Fruit fly (Drosophila melanogaster) whole organism, embryonic: ENCODE measurements around the gene comm.

Experiments
- CG10366 ChIP-seq: fragments of 200-800 bp; sonication (Bioruptor generic); IDR thresholded peaks from 2 replicates; pipeline ENCODE4 v1.3.6; 2022; ENCODE audit warnings: missing biosample characterization, missing genetic modification characterization
- CG10959 ChIP-seq: fragments of 200-800 bp; sonication (Bioruptor generic); IDR thresholded peaks from 2 replicates; pipeline ENCODE4 v1.3.6; 2022; ENCODE audit warnings: missing biosample characterization, missing genetic modification characterization
- CG11398 ChIP-seq: fragments of 200-800 bp; sonication (Bioruptor generic); optimal IDR thresholded peaks from 2 replicates; lab custom pipeline; 2016; ENCODE audit warnings: missing biosample characterization, missing genetic modification characterization
- CG11504 ChIP-seq: fragments of 200-800 bp; sonication (Bioruptor generic); optimal IDR thresholded peaks from 3 replicates; lab custom pipeline; 2019; ENCODE audit warnings: missing biosample characterization, mild to moderate bottlenecking, missing genetic modification characterization, moderate library complexity
- CG11696 ChIP-seq: fragments of 200-800 bp; sonication (Bioruptor generic); IDR thresholded peaks from 2 replicates; pipeline ENCODE4 v1.3.6; 2022; ENCODE audit warnings: missing biosample characterization, missing genetic modification characterization
- CG12942 ChIP-seq: fragments of 200-800 bp; sonication (Bioruptor generic); optimal IDR thresholded peaks from 3 replicates; lab custom pipeline; 2016; ENCODE audit warnings: missing biosample characterization, missing genetic modification characterization
- CG14860 ChIP-seq: fragments of 200-800 bp; sonication (Bioruptor generic); IDR thresholded peaks from 3 replicates; pipeline ENCODE4 v1.3.6; 2022; ENCODE audit warnings: missing biosample characterization, missing genetic modification characterization; ENCODE audit not compliant: partially characterized antibody
- CG15479 ChIP-seq: fragments of 200-800 bp; sonication (Bioruptor generic); optimal IDR thresholded peaks from 3 replicates; lab custom pipeline; 2019; ENCODE audit warnings: missing biosample characterization, mild to moderate bottlenecking, missing genetic modification characterization, moderate library complexity
- CG17385 ChIP-seq: fragments of 200-800 bp; sonication (Bioruptor generic); optimal IDR thresholded peaks from 3 replicates; lab custom pipeline; 2018; ENCODE audit warnings: missing biosample characterization, mild to moderate bottlenecking, missing genetic modification characterization
- CG17829 ChIP-seq: fragments of 200-800 bp; optimal IDR thresholded peaks from 2 replicates; lab custom pipeline; 2019; ENCODE audit warnings: missing biosample characterization, mild to moderate bottlenecking, missing genetic modification characterization, moderate library complexity
- CG18476 ChIP-seq: fragments of 200-800 bp; sonication (Bioruptor generic); optimal IDR thresholded peaks from 2 replicates; lab custom pipeline; 2016; ENCODE audit warnings: missing biosample characterization, mild to moderate bottlenecking, missing genetic modification characterization
- CG32767 ChIP-seq: fragments of 200-800 bp; sonication (Bioruptor generic); IDR thresholded peaks from 2 replicates; pipeline ENCODE4 v1.3.6; 2022; ENCODE audit warnings: missing biosample characterization, missing genetic modification characterization
- CG34376 ChIP-seq: fragments of 200-800 bp; sonication (Bioruptor generic); optimal IDR thresholded peaks from 2 replicates; lab custom pipeline; 2018; ENCODE audit warnings: missing biosample characterization, mild to moderate bottlenecking, missing genetic modification characterization
- CG4360 ChIP-seq: fragments of 200-800 bp; sonication (Bioruptor generic); IDR thresholded peaks from 2 replicates; pipeline ENCODE4 v1.3.6; 2022; ENCODE audit warnings: missing biosample characterization, missing genetic modification characterization
- CG5245 ChIP-seq: fragments of 200-800 bp; sonication (Bioruptor generic); optimal IDR thresholded peaks from 3 replicates; lab custom pipeline; 2016; ENCODE audit warnings: missing biosample characterization, missing genetic modification characterization
- CG6689 ChIP-seq: fragments of 200-800 bp; sonication (Bioruptor generic); IDR thresholded peaks from 2 replicates; pipeline ENCODE4 v1.3.6; 2022; ENCODE audit warnings: missing biosample characterization, missing genetic modification characterization
- CG7963 ChIP-seq: fragments of 200-800 bp; sonication (Bioruptor generic); IDR thresholded peaks from 3 replicates; pipeline ENCODE4 v1.3.6; 2022; ENCODE audit warnings: missing biosample characterization, missing genetic modification characterization; ENCODE audit not compliant: partially characterized antibody
- CG9932 ChIP-seq: fragments of 200-800 bp; sonication (Bioruptor generic); IDR thresholded peaks from 2 replicates; pipeline ENCODE4 v1.3.6; 2022; ENCODE audit warnings: missing biosample characterization, missing genetic modification characterization
- CTCF ChIP-seq: fragments of 200-800 bp; sonication (Bioruptor generic); optimal IDR thresholded peaks from 2 replicates; lab custom pipeline; 2017; ENCODE audit warnings: missing biosample characterization, mild to moderate bottlenecking, missing genetic modification characterization, moderate library complexity
- Dll ChIP-seq: fragments of 200-800 bp; sonication (Bioruptor generic); IDR thresholded peaks from 4 replicates; pipeline ENCODE4 v1.3.6; 2022; ENCODE audit warnings: missing biosample characterization, missing genetic modification characterization; ENCODE audit not compliant: partially characterized antibody
- E2f1 ChIP-seq: fragments of 200-800 bp; sonication (Bioruptor generic); IDR thresholded peaks from 2 replicates; pipeline ENCODE4 v1.3.6; 2022; ENCODE audit warnings: missing biosample characterization, missing genetic modification characterization
- Fer2 ChIP-seq: fragments of 200-800 bp; sonication (Bioruptor generic); optimal IDR thresholded peaks from 2 replicates; lab custom pipeline; 2018; ENCODE audit warnings: missing biosample characterization, mild to moderate bottlenecking, missing genetic modification characterization, moderate library complexity
- Hr78 ChIP-seq, 2 experiments: fragments of 200-800 bp in 1 of 2; fragments of >200 bp in 1 of 2; sonication (Bioruptor generic) in 1 of 2; optimal IDR thresholded peaks; 2 replicates each; lab custom pipeline; 2017 to 2019; ENCODE audit warnings: missing biosample characterization in 2 of 2, missing genetic modification characterization in 2 of 2, mild to moderate bottlenecking in 1 of 2, moderate library complexity in 1 of 2
- Jarid2 ChIP-seq: fragments of 200-800 bp; sonication (Bioruptor generic); optimal IDR thresholded peaks from 3 replicates; lab custom pipeline; 2017; ENCODE audit warnings: mild to moderate bottlenecking, missing biosample characterization, missing genetic modification reagents, missing genetic modification characterization
- Rfx ChIP-seq: fragments of 200-800 bp; sonication (Bioruptor generic); IDR thresholded peaks from 2 replicates; pipeline ENCODE4 v1.3.6; 2022; ENCODE audit warnings: missing biosample characterization, missing genetic modification characterization
- Stat92E ChIP-seq, 3 experiments: fragments of >200 bp in 2 of 3; fragments of 200-800 bp in 1 of 3; sonication (Bioruptor generic) in 1 of 3; optimal IDR thresholded peaks; 2 replicates each; lab custom pipeline; 2017 to 2019; ENCODE audit warnings: missing biosample characterization in 3 of 3, missing genetic modification characterization in 3 of 3, mild to moderate bottlenecking in 1 of 3, moderate library complexity in 1 of 3
- amos ChIP-seq: fragments of 200-800 bp; sonication (Bioruptor generic); IDR thresholded peaks from 2 replicates; pipeline ENCODE4 v1.3.6; 2022; ENCODE audit warnings: missing biosample characterization, missing genetic modification characterization; ENCODE audit not compliant: partially characterized antibody
- cad ChIP-seq: fragments of >200 bp; optimal IDR thresholded peaks from 2 replicates; lab custom pipeline; 2017; ENCODE audit warnings: missing biosample characterization, missing genetic modification characterization
- chinmo ChIP-seq: fragments of 200-800 bp; sonication (Bioruptor generic); IDR thresholded peaks from 4 replicates; pipeline ENCODE4 v1.3.6; 2022; ENCODE audit warnings: missing biosample characterization, missing genetic modification characterization; ENCODE audit not compliant: partially characterized antibody
- crol ChIP-seq: fragments of 200-800 bp; sonication (Bioruptor generic); IDR thresholded peaks from 2 replicates; pipeline ENCODE4 v1.3.6; 2022; ENCODE audit warnings: missing biosample characterization, missing genetic modification characterization
- crp ChIP-seq, 2 experiments: fragments of 200-800 bp; sonication (Bioruptor generic); optimal IDR thresholded peaks; 2 replicates in 1 of 2; 3 replicates in 1 of 2; lab custom pipeline; 2017; ENCODE audit warnings: missing biosample characterization in 2 of 2, missing genetic modification characterization in 2 of 2, mild to moderate bottlenecking in 1 of 2, moderate library complexity in 1 of 2
- hbn ChIP-seq: fragments of 200-800 bp; sonication (Bioruptor generic); IDR thresholded peaks from 2 replicates; pipeline ENCODE4 v1.3.6; 2022; ENCODE audit warnings: missing biosample characterization, missing genetic modification characterization; ENCODE audit not compliant: partially characterized antibody
- inv ChIP-seq: fragments of 200-800 bp; sonication (Bioruptor generic); IDR thresholded peaks from 2 replicates; pipeline ENCODE4 v1.3.6; 2022; ENCODE audit warnings: missing biosample characterization, missing genetic modification characterization; ENCODE audit not compliant: partially characterized antibody
- kah ChIP-seq: fragments of 200-800 bp; sonication (Bioruptor generic); optimal IDR thresholded peaks from 2 replicates; lab custom pipeline; 2018; ENCODE audit warnings: missing biosample characterization, mild to moderate bottlenecking, missing genetic modification characterization
- kni ChIP-seq: fragments of 200-800 bp; sonication (Bioruptor generic); optimal IDR thresholded peaks from 3 replicates; lab custom pipeline; 2017; ENCODE audit warnings: mild to moderate bottlenecking, missing biosample characterization, missing genetic modification reagents, missing genetic modification characterization
- knrl ChIP-seq: fragments of 200-800 bp; sonication (Bioruptor generic); IDR thresholded peaks from 3 replicates; pipeline ENCODE4 v1.3.6; 2022; ENCODE audit warnings: missing biosample characterization, missing genetic modification characterization; ENCODE audit not compliant: partially characterized antibody
- lbe ChIP-seq: fragments of 200-800 bp; sonication (Bioruptor generic); optimal IDR thresholded peaks from 2 replicates; lab custom pipeline; 2016; ENCODE audit warnings: missing biosample characterization, mild to moderate bottlenecking, missing genetic modification characterization
- nom ChIP-seq: fragments of 200-800 bp; sonication (Bioruptor generic); optimal IDR thresholded peaks from 2 replicates; lab custom pipeline; 2017; ENCODE audit warnings: missing biosample characterization, missing genetic modification characterization, mild to moderate bottlenecking, moderate library complexity, missing genetic modification reagents
- oc ChIP-seq: fragments of 200-800 bp; sonication (Bioruptor generic); optimal IDR thresholded peaks from 2 replicates; lab custom pipeline; 2018; ENCODE audit warnings: missing biosample characterization, mild to moderate bottlenecking, missing genetic modification characterization, moderate library complexity
- onecut ChIP-seq: fragments of 200-800 bp; sonication (Bioruptor generic); IDR thresholded peaks from 2 replicates; pipeline ENCODE4 v1.3.6; 2022; ENCODE audit warnings: missing biosample characterization, missing genetic modification characterization
- pros ChIP-seq: fragments of 200-800 bp; sonication (Bioruptor generic); optimal IDR thresholded peaks from 3 replicates; lab custom pipeline; 2019; ENCODE audit warnings: missing biosample characterization, mild to moderate bottlenecking, missing genetic modification characterization, moderate library complexity
- row ChIP-seq: fragments of 200-800 bp; sonication (Bioruptor generic); IDR thresholded peaks from 3 replicates; pipeline ENCODE4 v1.3.6; 2022; ENCODE audit warnings: missing biosample characterization, missing genetic modification characterization
- seq ChIP-seq: fragments of 200-800 bp; sonication (Bioruptor generic); IDR thresholded peaks from 2 replicates; pipeline ENCODE4 v1.3.6; 2022; ENCODE audit warnings: missing biosample characterization, missing genetic modification characterization
- so ChIP-seq: fragments of 200-800 bp; sonication (Bioruptor generic); IDR thresholded peaks from 3 replicates; pipeline ENCODE4 v1.3.6; 2022; ENCODE audit warnings: missing biosample characterization, missing genetic modification characterization
- sob ChIP-seq: fragments of 200-800 bp; sonication (Bioruptor generic); IDR thresholded peaks from 2 replicates; pipeline ENCODE4 v1.3.6; 2022; ENCODE audit warnings: missing biosample characterization, missing genetic modification characterization
- tll ChIP-seq, 2 experiments: fragments of 200-800 bp in 1 of 2; fragments of >200 bp in 1 of 2; sonication (Bioruptor generic) in 1 of 2; optimal IDR thresholded peaks; 2 replicates each; lab custom pipeline; 2017 to 2019; ENCODE audit warnings: missing biosample characterization in 2 of 2, missing genetic modification characterization in 2 of 2, mild to moderate bottlenecking in 1 of 2, moderate library complexity in 1 of 2
- twi ChIP-seq: fragments of 200-800 bp; optimal IDR thresholded peaks from 2 replicates; lab custom pipeline; 2019; ENCODE audit warnings: missing biosample characterization, mild to moderate bottlenecking, missing genetic modification characterization, moderate library complexity

Gene comm

DNA sequence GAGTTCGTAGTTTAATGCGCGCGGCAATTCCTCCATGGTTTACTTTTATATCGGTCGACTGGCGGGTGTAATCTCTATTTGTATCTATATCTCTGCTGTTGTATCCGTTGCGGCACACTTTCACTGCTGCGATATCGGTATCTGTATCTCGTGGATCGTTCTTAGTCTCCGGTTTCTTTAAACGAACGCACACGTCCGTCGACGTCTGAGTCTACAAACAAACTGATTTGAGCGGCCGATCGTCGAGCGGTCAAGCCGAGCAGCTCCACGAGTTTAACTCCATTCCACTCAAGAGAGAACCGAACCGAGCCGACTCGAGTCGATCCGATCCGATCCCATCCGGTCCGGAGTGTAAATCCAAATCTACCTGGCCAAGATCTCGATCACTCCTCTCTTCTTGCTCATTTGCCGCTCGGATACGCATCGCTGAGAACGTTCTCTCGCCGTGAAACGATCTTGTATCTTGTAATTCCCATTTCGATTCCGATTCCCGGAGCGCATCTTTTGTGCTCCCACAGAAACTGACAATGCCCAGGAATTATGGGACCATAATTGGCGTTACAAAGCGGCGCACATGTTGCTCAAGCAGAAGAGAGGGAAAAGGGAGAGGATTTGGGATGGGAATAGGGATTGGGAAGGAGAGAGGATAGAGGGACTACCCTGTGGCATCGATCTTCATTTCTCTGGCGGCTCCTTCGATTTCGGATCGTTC lies 28.4 kb downstream of the comm start, which contains the start of gene comm2 (continued):
- TF ChIP-seq CG9932 (0 out of 2 replicates have a peak, but pooled peaks have one; percentile 5), CG11504 (tag; lab: Kevin White, UChicago) (no peak), sob (GFP tag; lab: Robert Waterston, UW) (peak; percentile 24; the same call in 1 of the 2 replicates), kni (GFP tag; lab: Kevin White, UChicago) (peak; percentile 89), kah (no peak), CG11398 (GFP tag; lab: Kevin White, UChicago) (no peak), CG4360 (GFP tag; lab: Robert Waterston, UW) (0 out of 2 replicates have a peak, but pooled peaks have one; percentile 28), CG12942 (no peak), chinmo (GFP tag; lab: Robert Waterston, UW) (peak; percentile 89; the same call in 3 of the 4 replicates), oc (peak; percentile 52), CG6689 (GFP tag; lab: Robert Waterston, UW) (no peak), tll (GFP tag; optimal IDR thresholded peaks at IDR 0.05; lab: Kevin White, UChicago) (peak in 1 of 2 experiments; percentile 47), crp (GFP tag; optimal IDR thresholded peaks at IDR 0.05; lab: Kevin White, UChicago) (no peak), CG17829 (peak; percentile 43), Hr78 (GFP tag; optimal IDR thresholded peaks at IDR 0.05; lab: Kevin White, UChicago) (peak in 1 of 2 experiments; percentile 54), CG34376 (GFP tag; lab: Kevin White, UChicago) (no peak), Stat92E (GFP tag; optimal IDR thresholded peaks at IDR 0.05; lab: Kevin White, UChicago) (peak in 1 of 3 experiments; percentile 9), E2f1 (no peak), Dll (peak; percentile 46; the same call in 1 of the 4 replicates), CG15479 (GFP tag; lab: Kevin White, UChicago) (peak; percentile 70), CG10366 (no peak), pros (GFP tag; lab: Kevin White, UChicago) (peak; percentile 98), so (peak; percentile 46; the same call in 2 of the 3 replicates), CG32767 (peak; percentile 31; the same call in 1 of the 2 replicates), lbe (peak; percentile 20), row (GFP tag; lab: Robert Waterston, UW) (no peak), CG14860 (GFP tag; lab: Robert Waterston, UW) (no peak), CG7963 (no peak), CG17385 (peak; percentile 1), knrl (no peak; the same call in 2 of the 3 replicates), hbn (no peak), seq (GFP tag; lab: Robert Waterston, UW) (no peak), CG10959 (GFP tag; lab: Robert Waterston, UW) (no peak), CG18476 (GFP tag; lab: Kevin White, UChicago) (no peak), twi (tag; lab: Kevin White, UChicago) (peak; percentile 76), Jarid2 (GFP tag; lab: Kevin White, UChicago) (peak; percentile 99), cad (GFP tag; lab: Kevin White, UChicago) (no peak), crol (peak; percentile 13; the same call in 1 of the 2 replicates), CG11696 (GFP tag; lab: Robert Waterston, UW) (no peak), onecut (GFP tag; lab: Robert Waterston, UW) (no peak), CTCF (GFP tag; lab: Kevin White, UChicago) (no peak), inv (GFP tag; lab: Robert Waterston, UW) (peak; percentile 38; the same call in 1 of the 2 replicates), nom (GFP tag; lab: Kevin White, UChicago) (peak; percentile 22), amos (GFP tag; lab: Robert Waterston, UW) (peak; percentile 61; the same call in 1 of the 2 replicates), Rfx (GFP tag; lab: Robert Waterston, UW) (no peak), CG5245 (no peak), Fer2 (no peak)
